Fruit fly (Drosophila melanogaster) whole organism, wandering third instar larva: ENCODE results near the gene CG4069.

Source experiments
- CrebA ChIP-seq: fragments of 200-800 bp; sonication (Bioruptor generic); optimal IDR thresholded peaks from 2 replicates; lab custom pipeline; 2016; ENCODE audit warnings: missing biosample characterization, mild to moderate bottlenecking, missing genetic modification characterization, borderline replicate concordance
- Dif ChIP-seq: fragments of 200-275, 200-300 bp; sonication (Bioruptor generic); optimal IDR thresholded peaks from 2 replicates; lab custom pipeline; 2018; ENCODE audit warnings: missing biosample characterization, missing genetic modification characterization; ENCODE audit not compliant: partially characterized antibody
- Myc ChIP-seq: fragments of >200 bp; optimal IDR thresholded peaks from 2 replicates; lab custom pipeline; 2017
- OdsH ChIP-seq: fragments of 200-800 bp; sonication (Bioruptor generic); optimal IDR thresholded peaks from 2 replicates; lab custom pipeline; 2016; ENCODE audit warnings: missing biosample characterization, mild to moderate bottlenecking, missing genetic modification characterization
- Rel ChIP-seq, 2 experiments: fragments of 200-800 bp; sonication (Bioruptor generic) in 1 of 2; optimal IDR thresholded peaks; 2 replicates in 1 of 2; 3 replicates in 1 of 2; lab custom pipeline; 2016 to 2019; ENCODE audit warnings: mild to moderate bottlenecking in 2 of 2, missing biosample characterization in 2 of 2, missing genetic modification characterization in 2 of 2, moderate library complexity in 1 of 2
- br ChIP-seq: fragments of 200-800 bp; sonication (Bioruptor generic); optimal IDR thresholded peaks from 2 replicates; lab custom pipeline; 2016; ENCODE audit warnings: missing biosample characterization, missing genetic modification characterization
- fru ChIP-seq: fragments of 200-800 bp; sonication (Bioruptor generic); optimal IDR thresholded peaks from 3 replicates; lab custom pipeline; 2016; ENCODE audit warnings: missing biosample characterization, mild to moderate bottlenecking, missing genetic modification characterization
- h ChIP-seq: fragments of 200-800 bp; sonication (Bioruptor generic); optimal IDR thresholded peaks from 3 replicates; lab custom pipeline; 2016; ENCODE audit warnings: missing biosample characterization, mild to moderate bottlenecking, missing genetic modification characterization
- lola ChIP-seq: fragments of >200 bp; optimal IDR thresholded peaks from 2 replicates; lab custom pipeline; 2017; ENCODE audit warnings: missing biosample characterization, missing genetic modification characterization
- psq ChIP-seq: fragments of 200-800 bp; sonication (Bioruptor generic); optimal IDR thresholded peaks from 3 replicates; lab custom pipeline; 2017; ENCODE audit warnings: missing biosample characterization, mild to moderate bottlenecking, missing genetic modification characterization, moderate library complexity

dm6 chr3L:12519315-12519714, 17.8 kb downstream of the CG4069 start:
- no peak for TF ChIP-seq lola (GFP tag; lab: Kevin White, UChicago)
- no peak for TF ChIP-seq CrebA
- peak; percentile 25 for TF ChIP-seq h
- TF ChIP-seq OdsH (GFP tag; lab: Kevin White, UChicago), result no peak
- no peak for TF ChIP-seq br
- peak; percentile 8 for TF ChIP-seq Dif
- TF ChIP-seq fru (GFP tag; lab: Kevin White, UChicago), result no peak
- no peak for TF ChIP-seq psq (GFP tag; lab: Kevin White, UChicago)
- no peak for TF ChIP-seq Rel (GFP tag; optimal IDR thresholded peaks at IDR 0.05; lab: Kevin White, UChicago)
- TF ChIP-seq Rel (tag; optimal IDR thresholded peaks at IDR 0.05; lab: Kevin White, UChicago), result peak; percentile 38
- no peak for TF ChIP-seq Myc (lab: Kevin White, UChicago)
